2 fruit fly cellular contexts compared by ENCODE assay signal in genomic region chr3R:5060281-5060668, dm6.
TF ChIP-seq lines count a peak whose summit lies in the region.

No protein-coding gene starts in this region.

TF ChIP-seq in whole organism, embryonic, 481 proteins besides CTCF, POLR2A, EP300 and RAD21 (continued from another document):
- TF ChIP-seq oc (tag; optimal IDR thresholded peaks at IDR 0.05; lab: Kevin White, UChicago) (peak; percentile 10), bsh (GFP tag; optimal IDR thresholded peaks at IDR 0.05; lab: Kevin White, UChicago) (peak in 1 of 2 experiments; percentile 51), CG34422 (GFP tag; IDR thresholded peaks at IDR 0.05; lab: Robert Waterston, UW) (no peak), slp2 (GFP tag; optimal IDR thresholded peaks at IDR 0.05; lab: Kevin White, UChicago) (peak; percentile 6), CG17328 (GFP tag; IDR thresholded peaks at IDR 0.05; lab: Robert Waterston, UW) (peak; percentile 13; the same call in 1 of the 2 replicates), Rfx (GFP tag; IDR thresholded peaks at IDR 0.05; lab: Robert Waterston, UW) (0 out of 2 replicates have a peak, but pooled peaks have one; percentile 3), Oli (tag; optimal IDR thresholded peaks at IDR 0.05; lab: Kevin White, UChicago) (peak; percentile 21), CG18476 (GFP tag; optimal IDR thresholded peaks at IDR 0.05; lab: Kevin White, UChicago) (peak; percentile 30), fd96Cb (tag; optimal IDR thresholded peaks at IDR 0.05; lab: Kevin White, UChicago) (peak; percentile 41), bab2 (GFP tag; optimal IDR thresholded peaks at IDR 0.05; lab: Kevin White, UChicago) (peak; percentile 6), CG17385 (GFP tag; optimal IDR thresholded peaks at IDR 0.05; lab: Kevin White, UChicago) (no peak), gem (tag; optimal IDR thresholded peaks at IDR 0.05; lab: Kevin White, UChicago) (peak; percentile 60), D19A (tag; optimal IDR thresholded peaks at IDR 0.05; lab: Kevin White, UChicago) (peak; percentile 94), ranshi (GFP tag; IDR thresholded peaks at IDR 0.05; lab: Robert Waterston, UW) (0 out of 2 replicates have a peak, but pooled peaks have one; percentile 7), zfh1 (GFP tag; IDR thresholded peaks at IDR 0.05; lab: Robert Waterston, UW) (peak; percentile 36; the same call in 1 of the 3 replicates), ara (GFP tag; IDR thresholded peaks at IDR 0.05; lab: Robert Waterston, UW) (peak; percentile 59; the same call in 1 of the 2 replicates), sd (tag; optimal IDR thresholded peaks at IDR 0.05; lab: Kevin White, UChicago) (no peak), CG10979 (tag; optimal IDR thresholded peaks at IDR 0.05; lab: Kevin White, UChicago) (peak; percentile 44), nmo (GFP tag; optimal IDR thresholded peaks at IDR 0.05; lab: Kevin White, UChicago) (peak; percentile 13), az2 (GFP tag; optimal IDR thresholded peaks at IDR 0.05; lab: Kevin White, UChicago) (peak; percentile 49), CG2712 (tag; optimal IDR thresholded peaks at IDR 0.05; lab: Kevin White, UChicago) (peak; percentile 42), chm (GFP tag; IDR thresholded peaks at IDR 0.05; lab: Robert Waterston, UW) (0 out of 2 replicates have a peak, but pooled peaks have one; percentile 7), CG5180 (GFP tag; optimal IDR thresholded peaks at IDR 0.05; lab: Kevin White, UChicago) (peak; percentile 14), grn (GFP tag; optimal IDR thresholded peaks at IDR 0.05; lab: Kevin White, UChicago) (peak; percentile 12), dpn (GFP tag; optimal IDR thresholded peaks at IDR 0.05; lab: Kevin White, UChicago) (peak in 1 of 2 experiments; percentile 6), phol (tag; optimal IDR thresholded peaks at IDR 0.05; lab: Kevin White, UChicago) (peak; percentile 55), dmrt11E (tag; optimal IDR thresholded peaks at IDR 0.05; lab: Kevin White, UChicago) (peak; percentile 53), CG10274 (GFP tag; optimal IDR thresholded peaks at IDR 0.05; lab: Kevin White, UChicago) (peak; percentile 71), dmrt99B (tag; optimal IDR thresholded peaks at IDR 0.05; lab: Kevin White, UChicago) (peak; percentile 37), CG4820 (GFP tag; optimal IDR thresholded peaks at IDR 0.05; lab: Kevin White, UChicago) (peak; percentile 15), CkIIα-i1 (GFP tag; IDR thresholded peaks at IDR 0.05; lab: Robert Waterston, UW) (no peak), CG3995 (GFP tag; optimal IDR thresholded peaks at IDR 0.05; lab: Kevin White, UChicago) (no peak), CG1529 (GFP tag; optimal IDR thresholded peaks at IDR 0.05; lab: Kevin White, UChicago) (peak; percentile 1), CG4424 (GFP tag; optimal IDR thresholded peaks at IDR 0.05; lab: Kevin White, UChicago) (peak; percentile 32), CG11504 (tag; optimal IDR thresholded peaks at IDR 0.05; lab: Kevin White, UChicago) (peak; percentile 26), Atf-2 (GFP tag; optimal IDR thresholded peaks at IDR 0.05; lab: Kevin White, UChicago) (peak; percentile 12), Xbp1 (GFP tag; optimal IDR thresholded peaks at IDR 0.05; lab: Kevin White, UChicago) (peak; percentile 19), CG10565 (GFP tag; optimal IDR thresholded peaks at IDR 0.05; lab: Kevin White, UChicago) (no peak), CG6272 (GFP tag; IDR thresholded peaks at IDR 0.05; lab: Robert Waterston, UW) (no peak), Hr51 (GFP tag; optimal IDR thresholded peaks at IDR 0.05; lab: Kevin White, UChicago) (peak in 1 of 2 experiments; percentile 21), otp (GFP tag; IDR thresholded peaks at IDR 0.05; lab: Robert Waterston, UW) (0 out of 3 replicates have a peak, but pooled peaks have one; percentile 42), chif (GFP tag; optimal IDR thresholded peaks at IDR 0.05; lab: Kevin White, UChicago) (peak in 1 of 2 experiments; percentile 19), prd (optimal IDR thresholded peaks at IDR 0.05; lab: Kevin White, UChicago) (no peak), prd (GFP tag; IDR thresholded peaks at IDR 0.05; lab: Robert Waterston, UW) (peak; percentile 14; the same call in 1 of the 3 replicates), Med (GFP tag; lab: Kevin White, UChicago) (peak; percentile 57), CG7839 (tag; optimal IDR thresholded peaks at IDR 0.05; lab: Kevin White, UChicago) (peak; percentile 16), Sox100B (GFP tag; optimal IDR thresholded peaks at IDR 0.05; lab: Kevin White, UChicago) (no peak)

TF ChIP-seq in whole organism, prepupa, 60 proteins besides CTCF, POLR2A, EP300 and RAD21 (continued from another document):
- TF ChIP-seq ss (GFP tag; optimal IDR thresholded peaks at IDR 0.05; lab: Kevin White, UChicago) = peak in 1 of 2 experiments; percentile 34
- TF ChIP-seq pdm3 (GFP tag; optimal IDR thresholded peaks at IDR 0.05; lab: Kevin White, UChicago) = peak; percentile 74
- 0 out of 2 replicates have a peak, but pooled peaks have one; percentile 26 for TF ChIP-seq Gug (GFP tag; IDR thresholded peaks at IDR 0.05; lab: Robert Waterston, UW)
- peak; percentile 27 for TF ChIP-seq CG1621 (tag; optimal IDR thresholded peaks at IDR 0.05; lab: Kevin White, UChicago)
- TF ChIP-seq acj6 (GFP tag; optimal IDR thresholded peaks at IDR 0.05; lab: Kevin White, UChicago) = peak; percentile 70
- peak; percentile 58 for TF ChIP-seq spab (GFP tag; optimal IDR thresholded peaks at IDR 0.05; lab: Kevin White, UChicago)
- peak; percentile 61 for TF ChIP-seq CG32006 (GFP tag; optimal IDR thresholded peaks at IDR 0.05; lab: Kevin White, UChicago)
- TF ChIP-seq dsx (GFP tag; optimal IDR thresholded peaks at IDR 0.05; lab: Kevin White, UChicago; ENCODE audit: poor library complexity, severe bottlenecking) = peak; percentile 54
- peak; percentile 84 for TF ChIP-seq svp (GFP tag; lab: Kevin White, UChicago)
- no peak for TF ChIP-seq Blimp-1 (GFP tag; optimal IDR thresholded peaks at IDR 0.05; lab: Kevin White, UChicago)
- TF ChIP-seq CG8119 (GFP tag; IDR thresholded peaks at IDR 0.05; lab: Robert Waterston, UW) = 0 out of 3 replicates have a peak, but pooled peaks have one; percentile 26
- peak; percentile 65 for TF ChIP-seq CG11762 (GFP tag; optimal IDR thresholded peaks at IDR 0.05; lab: Kevin White, UChicago; ENCODE audit: insufficient read depth)
- TF ChIP-seq Ets21C (GFP tag; optimal IDR thresholded peaks at IDR 0.05; lab: Kevin White, UChicago) = peak; percentile 60
- peak; percentile 66 for TF ChIP-seq Sox15 (GFP tag; optimal IDR thresholded peaks at IDR 0.05; lab: Kevin White, UChicago)
- TF ChIP-seq CG8632 (GFP tag; optimal IDR thresholded peaks at IDR 0.05; lab: Kevin White, UChicago) = peak; percentile 64
- TF ChIP-seq topi (GFP tag; optimal IDR thresholded peaks at IDR 0.05; lab: Kevin White, UChicago) = peak; percentile 81
- peak; percentile 61 for TF ChIP-seq CG10631 (GFP tag; optimal IDR thresholded peaks at IDR 0.05; lab: Kevin White, UChicago)
- peak; percentile 50 for TF ChIP-seq net (GFP tag; optimal IDR thresholded peaks at IDR 0.05; lab: Kevin White, UChicago)
- TF ChIP-seq Sox14 (GFP tag; optimal IDR thresholded peaks at IDR 0.05; lab: Kevin White, UChicago) = peak; percentile 72
- peak; percentile 30 for TF ChIP-seq CG9139 (GFP tag; optimal IDR thresholded peaks at IDR 0.05; lab: Kevin White, UChicago)
- TF ChIP-seq fd85E (GFP tag; optimal IDR thresholded peaks at IDR 0.05; lab: Kevin White, UChicago) = peak; percentile 30
- peak; percentile 60 for TF ChIP-seq CG3032 (tag; optimal IDR thresholded peaks at IDR 0.05; lab: Kevin White, UChicago)
- TF ChIP-seq CG6792 (GFP tag; optimal IDR thresholded peaks at IDR 0.05; lab: Kevin White, UChicago) = peak; percentile 51
- peak; percentile 16 for TF ChIP-seq vri (GFP tag; optimal IDR thresholded peaks at IDR 0.05; lab: Kevin White, UChicago)
- TF ChIP-seq CG15336 (GFP tag; IDR thresholded peaks at IDR 0.05; lab: Robert Waterston, UW) = no peak
- TF ChIP-seq esn (GFP tag; optimal IDR thresholded peaks at IDR 0.05; lab: Kevin White, UChicago) = peak; percentile 76
- TF ChIP-seq dac (GFP tag; optimal IDR thresholded peaks at IDR 0.05; lab: Kevin White, UChicago) = no peak
- TF ChIP-seq OdsH (GFP tag; optimal IDR thresholded peaks at IDR 0.05; lab: Kevin White, UChicago) = peak; percentile 67
- peak; percentile 53 for TF ChIP-seq CG8319 (GFP tag; optimal IDR thresholded peaks at IDR 0.05; lab: Kevin White, UChicago)
- TF ChIP-seq Sox102F (GFP tag; optimal IDR thresholded peaks at IDR 0.05; lab: Kevin White, UChicago) = peak; percentile 77
- peak; percentile 65 for TF ChIP-seq CG7368 (GFP tag; optimal IDR thresholded peaks at IDR 0.05; lab: Kevin White, UChicago)
- peak; percentile 76 for TF ChIP-seq CG31627 (GFP tag; optimal IDR thresholded peaks at IDR 0.05; lab: Kevin White, UChicago)
- TF ChIP-seq CG3919 (GFP tag; optimal IDR thresholded peaks at IDR 0.05; lab: Kevin White, UChicago) = peak; percentile 80
- peak; percentile 73 for TF ChIP-seq Smox (GFP tag; optimal IDR thresholded peaks at IDR 0.05; lab: Kevin White, UChicago)
- TF ChIP-seq CG10669 (GFP tag; optimal IDR thresholded peaks at IDR 0.05; lab: Kevin White, UChicago) = peak; percentile 70
- TF ChIP-seq salr (GFP tag; optimal IDR thresholded peaks at IDR 0.05; lab: Kevin White, UChicago) = peak in 1 of 2 experiments; percentile 36
